Worm (Caenorhabditis elegans) whole organism, L1 larva: ENCODE measurements around the gene C45E5.1.
A peak's percentile ranks its signal among the peaks of the same experiment; 100 is the strongest.

Experiments used
- C04F5.9 ChIP-seq: sonication (generic microtip); optimal IDR thresholded peaks from 2 replicates; lab custom pipeline; 2016; ENCODE audit warnings: missing genetic modification characterization, missing compliant biosample characterization
- aha-1 ChIP-seq: fragments of 150-350 bp; optimal IDR thresholded peaks from 2 replicates; lab custom pipeline; 2014; ENCODE audit warnings: missing biosample characterization, missing genetic modification characterization
- alr-1 ChIP-seq: fragments of 200-800 bp; sonication (Bioruptor generic); optimal IDR thresholded peaks from 2 replicates; lab custom pipeline; 2018; ENCODE audit warnings: borderline replicate concordance, mild to moderate bottlenecking, missing genetic modification characterization, missing compliant biosample characterization
- blmp-1 ChIP-seq: fragments of 150-350 bp; optimal IDR thresholded peaks from 2 replicates; lab custom pipeline; 2014; ENCODE audit warnings: missing biosample characterization, missing genetic modification characterization
- ceh-8 ChIP-seq: fragments of 200-800 bp; sonication (Bioruptor generic); optimal IDR thresholded peaks from 2 replicates; lab custom pipeline; 2018; ENCODE audit warnings: mild to moderate bottlenecking, missing genetic modification characterization, moderate library complexity, missing compliant biosample characterization
- ceh-82 ChIP-seq, 3 experiments: fragments of 150-350 bp in 1 of 3; sonication (generic microtip) in 2 of 3; optimal IDR thresholded peaks; 2 replicates each; lab custom pipeline; 2014 to 2017; ENCODE audit warnings: missing biosample characterization in 3 of 3, missing genetic modification characterization in 3 of 3
- ceh-90 ChIP-seq: sonication (generic microtip); optimal IDR thresholded peaks from 2 replicates; lab custom pipeline; 2016; ENCODE audit warnings: missing genetic modification characterization, missing compliant biosample characterization
- dpl-1 ChIP-seq, 3 experiments: fragments of 150-350 bp in 2 of 3; sonication (generic microtip) in 1 of 3; optimal IDR thresholded peaks; 2 replicates each; lab custom pipeline; 2014 to 2017; ENCODE audit warnings: missing biosample characterization in 3 of 3, missing genetic modification characterization in 3 of 3, missing genetic modification reagents in 3 of 3
- dsc-1 ChIP-seq: sonication (generic microtip); optimal IDR thresholded peaks from 2 replicates; lab custom pipeline; 2016; ENCODE audit warnings: mild to moderate bottlenecking, missing genetic modification characterization, missing compliant biosample characterization
- efl-1 ChIP-seq, 4 experiments: fragments of 150-350 bp; optimal IDR thresholded peaks in 3 of 4; peaks in 1 of 4; 1 replicate in 1 of 4; 2 replicates in 3 of 4; lab custom pipeline; 2014; ENCODE audit warnings: missing biosample characterization in 2 of 4, missing genetic modification characterization in 2 of 4, missing genetic modification reagents in 2 of 4
- efl-3 ChIP-seq: fragments of 200-800 bp; sonication (Bioruptor generic); optimal IDR thresholded peaks from 2 replicates; lab custom pipeline; 2018; ENCODE audit warnings: mild to moderate bottlenecking, missing genetic modification characterization, missing compliant biosample characterization
- egl-13 ChIP-seq: sonication (generic microtip); optimal IDR thresholded peaks from 2 replicates; lab custom pipeline; 2016; ENCODE audit warnings: missing genotype, missing genetic modification reagents, missing genetic modification characterization, missing compliant biosample characterization
- egl-27 ChIP-seq, 2 experiments: fragments of 150-350 bp in 1 of 2; sonication (generic microtip); optimal IDR thresholded peaks; 3 replicates each; lab custom pipeline; 2017 to 2018; ENCODE audit warnings: missing biosample characterization in 2 of 2, missing genetic modification characterization in 2 of 2, missing genetic modification reagents in 2 of 2
- elt-2 ChIP-seq: sonication (generic microtip); optimal IDR thresholded peaks from 2 replicates; lab custom pipeline; 2016; ENCODE audit warnings: missing genetic modification characterization, mild to moderate bottlenecking, inconsistent platforms, missing compliant biosample characterization, missing genetic modification reagents
- elt-3 ChIP-seq, 6 experiments: fragments of 150-350 bp in 1 of 6; sonication (generic microtip); optimal IDR thresholded peaks; 2 replicates each; lab custom pipeline; 2017 to 2018; ENCODE audit warnings: missing biosample characterization in 6 of 6, missing genetic modification characterization in 6 of 6, inconsistent platforms in 1 of 6
- ets-5 ChIP-seq: fragments of 200-800 bp; sonication (Bioruptor generic); IDR thresholded peaks from 2 replicates; pipeline ENCODE4 v1.3.6; 2022; ENCODE audit warnings: missing genetic modification characterization, missing compliant biosample characterization
- fkh-10 ChIP-seq: sonication (generic microtip); optimal IDR thresholded peaks from 2 replicates; lab custom pipeline; 2017; ENCODE audit warnings: missing biosample characterization, missing genetic modification reagents, missing genetic modification characterization
- grh-1 ChIP-seq: fragments of 200-800 bp; sonication (Bioruptor generic); IDR thresholded peaks from 2 replicates; pipeline ENCODE4 v1.3.6; 2022; ENCODE audit warnings: missing genetic modification reagents, missing genetic modification characterization, missing compliant biosample characterization
- hlh-17 ChIP-seq: fragments of 200-800 bp; sonication (Bioruptor generic); optimal IDR thresholded peaks from 2 replicates; lab custom pipeline; 2018; ENCODE audit warnings: missing genetic modification characterization, mild to moderate bottlenecking, missing compliant biosample characterization, moderate library complexity, borderline replicate concordance
- hpl-2 ChIP-seq: fragments of 150-350 bp; optimal IDR thresholded peaks from 2 replicates; lab custom pipeline; 2014; ENCODE audit warnings: missing biosample characterization, missing genetic modification reagents, missing genetic modification characterization
- isw-1 ChIP-seq: fragments of 200-800 bp; sonication (Bioruptor generic); IDR thresholded peaks from 2 replicates; pipeline ENCODE4 v1.3.6; 2022; ENCODE audit warnings: missing genetic modification characterization, missing compliant biosample characterization
- lin-14 ChIP-seq: fragments of 200-800 bp; sonication (Bioruptor generic); optimal IDR thresholded peaks from 2 replicates; lab custom pipeline; 2018; ENCODE audit warnings: mild to moderate bottlenecking, missing genetic modification characterization, moderate library complexity, missing compliant biosample characterization
- lin-15B ChIP-seq: fragments of 150-350 bp; sonication (generic microtip); optimal IDR thresholded peaks from 3 replicates; lab custom pipeline; 2014; ENCODE audit warnings: missing biosample characterization, missing genetic modification characterization
- lin-35 ChIP-seq, 2 experiments: fragments of 150-350 bp; optimal IDR thresholded peaks; 2 replicates each; lab custom pipeline; 2014; ENCODE audit warnings: missing biosample characterization in 2 of 2, missing genetic modification characterization in 2 of 2, missing genetic modification reagents in 2 of 2
- lir-3 ChIP-seq: sonication (generic microtip); optimal IDR thresholded peaks from 2 replicates; lab custom pipeline; 2016; ENCODE audit warnings: mild to moderate bottlenecking, missing genetic modification characterization, moderate library complexity, missing compliant biosample characterization; ENCODE audit not compliant: poor library complexity
- lsy-2 ChIP-seq, 2 experiments: fragments of 150-350 bp; optimal IDR thresholded peaks; 2 replicates each; lab custom pipeline; 2014; ENCODE audit warnings: missing biosample characterization in 2 of 2, missing genetic modification characterization in 2 of 2
- mdl-1 ChIP-seq, 2 experiments: fragments of 150-350 bp; optimal IDR thresholded peaks; 2 replicates each; lab custom pipeline; 2014 to 2017; ENCODE audit warnings: missing biosample characterization in 2 of 2, missing genetic modification characterization in 2 of 2, inconsistent platforms in 1 of 2
- mep-1 ChIP-seq: fragments of 150-350 bp; optimal IDR thresholded peaks from 2 replicates; lab custom pipeline; 2014; ENCODE audit warnings: missing biosample characterization, missing genetic modification characterization
- nhr-19 ChIP-seq: fragments of 200-800 bp; sonication (Bioruptor generic); conservative IDR thresholded peaks from 2 replicates; pipeline ENCODE4 v1.3.6; 2022; ENCODE audit warnings: missing genetic modification characterization, missing compliant biosample characterization
- nhr-47 ChIP-seq: sonication (generic microtip); optimal IDR thresholded peaks from 2 replicates; lab custom pipeline; 2016; ENCODE audit warnings: mild to moderate bottlenecking, missing genetic modification characterization, moderate library complexity, missing compliant biosample characterization
- nhr-71 ChIP-seq: sonication (generic microtip); optimal IDR thresholded peaks from 2 replicates; lab custom pipeline; 2016; ENCODE audit warnings: mild to moderate bottlenecking, missing genetic modification characterization, moderate library complexity, missing compliant biosample characterization
- nhr-76 ChIP-seq: sonication (generic microtip); optimal IDR thresholded peaks from 2 replicates; lab custom pipeline; 2017; ENCODE audit warnings: missing biosample characterization, missing genetic modification characterization
- nhr-77 ChIP-seq: fragments of 150-350 bp; optimal IDR thresholded peaks from 2 replicates; lab custom pipeline; 2014; ENCODE audit warnings: missing biosample characterization, missing genetic modification characterization
- nhr-85 ChIP-seq: sonication (generic microtip); peaks from one replicate; lab custom pipeline; 2016; ENCODE audit warnings: missing genetic modification characterization, inconsistent platforms, missing compliant biosample characterization
- nhr-90 ChIP-seq: sonication (generic microtip); optimal IDR thresholded peaks from 2 replicates; lab custom pipeline; 2016; ENCODE audit warnings: mild to moderate bottlenecking, missing genetic modification characterization, missing compliant biosample characterization; ENCODE audit not compliant: poor library complexity
- pag-3 ChIP-seq: sonication (generic microtip); optimal IDR thresholded peaks from 2 replicates; lab custom pipeline; 2017; ENCODE audit warnings: missing genetic modification characterization, mild to moderate bottlenecking, missing compliant biosample characterization, antibody characterized with exemption, borderline replicate concordance; ENCODE audit not compliant: insufficient read depth
- rnt-1 ChIP-seq: sonication (generic microtip); optimal IDR thresholded peaks from 2 replicates; lab custom pipeline; 2016; ENCODE audit warnings: mild to moderate bottlenecking, missing genetic modification characterization, moderate library complexity, missing compliant biosample characterization
- skn-1 ChIP-seq: fragments of 150-350 bp; optimal IDR thresholded peaks from 2 replicates; lab custom pipeline; 2014; ENCODE audit warnings: missing biosample characterization, missing genetic modification characterization
- snu-23 ChIP-seq: sonication (generic microtip); optimal IDR thresholded peaks from 2 replicates; lab custom pipeline; 2016; ENCODE audit warnings: missing genetic modification characterization, missing compliant biosample characterization
- sox-4 ChIP-seq: sonication (generic microtip); optimal IDR thresholded peaks from 2 replicates; lab custom pipeline; 2016; ENCODE audit warnings: missing genetic modification characterization, missing compliant biosample characterization
- sup-37 ChIP-seq: fragments of 200-800 bp; sonication (Bioruptor generic); optimal IDR thresholded peaks from 2 replicates; lab custom pipeline; 2018; ENCODE audit warnings: mild to moderate bottlenecking, missing genetic modification characterization, missing compliant biosample characterization
- tbx-2 ChIP-seq: sonication (generic microtip); optimal IDR thresholded peaks from 2 replicates; lab custom pipeline; 2016; ENCODE audit warnings: missing genetic modification characterization, missing compliant biosample characterization
- unc-130 ChIP-seq: fragments of 150-350 bp; optimal IDR thresholded peaks from 2 replicates; lab custom pipeline; 2017; ENCODE audit warnings: missing biosample characterization, missing genetic modification characterization, inconsistent platforms
- unc-30 ChIP-seq: sonication (generic microtip); optimal IDR thresholded peaks from 2 replicates; lab custom pipeline; 2017; ENCODE audit warnings: missing biosample characterization, missing genetic modification characterization
- vab-15 ChIP-seq: sonication (generic microtip); optimal IDR thresholded peaks from 2 replicates; lab custom pipeline; 2017; ENCODE audit warnings: missing genotype, mild to moderate bottlenecking, missing genetic modification characterization, missing compliant biosample characterization
- xbp-1 ChIP-seq: sonication (generic microtip); optimal IDR thresholded peaks from 2 replicates; lab custom pipeline; 2016; ENCODE audit warnings: missing genetic modification characterization, missing compliant biosample characterization
- ztf-11 ChIP-seq, 2 experiments: sonication (generic microtip); optimal IDR thresholded peaks; 2 replicates each; lab custom pipeline; 2016 to 2017; ENCODE audit warnings: missing genetic modification characterization in 2 of 2, missing biosample characterization in 1 of 2, missing compliant biosample characterization in 1 of 2
- ztf-4 ChIP-seq: fragments of 150-350 bp; optimal IDR thresholded peaks from 2 replicates; lab custom pipeline; 2014; ENCODE audit warnings: missing biosample characterization, missing genetic modification characterization

C45E5.1 gene

DNA sequence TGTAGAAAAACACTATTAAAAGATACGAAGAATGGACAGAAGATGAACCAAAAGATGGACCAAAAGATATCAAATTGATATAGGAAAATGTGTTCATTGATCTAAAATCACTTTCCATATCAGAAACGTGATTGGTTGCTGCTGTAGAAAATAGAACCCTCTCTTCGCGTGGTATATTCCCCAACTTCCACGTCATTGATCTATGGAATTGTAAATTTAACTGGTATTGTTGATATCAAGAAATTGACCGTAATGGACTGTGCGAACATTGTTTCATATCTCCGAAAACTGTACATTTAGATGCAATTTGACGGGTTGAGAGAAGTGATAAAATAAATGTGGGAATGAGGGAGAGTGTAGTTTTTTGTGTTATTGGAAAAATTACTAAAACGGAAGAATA lies 20.2 kb downstream of the C45E5.1 start (continued):
- TF ChIP-seq nhr-90 (tag; lab: Kevin White, UChicago) (peak; percentile 66), efl-1 (optimal IDR thresholded peaks at IDR 0.05; lab: Kevin White, UChicago) (no peak), efl-1 (GFP tag; optimal IDR thresholded peaks at IDR 0.05 in 1 of 2; lab: Kevin White, UChicago) (peak in 1 of 2 experiments; percentile 44), fkh-10 (no peak), mep-1 (no peak), nhr-77 (no peak), skn-1 (tag; lab: Kevin White, UChicago) (no peak), lin-15B (tag; lab: Kevin White, UChicago) (no peak), sox-4 (tag; lab: Kevin White, UChicago) (no peak), nhr-76 (tag; lab: Kevin White, UChicago) (peak; percentile 32), egl-13 (tag; lab: Kevin White, UChicago) (no peak), xbp-1 (no peak), ets-5 (GFP tag; lab: Robert Waterston, UW) (no peak), vab-15 (tag; lab: Kevin White, UChicago) (peak; percentile 55), grh-1 (GFP tag; lab: Robert Waterston, UW) (no peak), ceh-90 (tag; lab: Kevin White, UChicago) (no peak), lsy-2 (tag; optimal IDR thresholded peaks at IDR 0.05; lab: Kevin White, UChicago) (peak; percentile 3 to 65), sup-37 (no peak), unc-30 (no peak), egl-27 (tag; optimal IDR thresholded peaks at IDR 0.05; lab: Kevin White, UChicago) (no peak), alr-1 (no peak), ztf-4 (tag; lab: Kevin White, UChicago) (no peak), lir-3 (tag; lab: Kevin White, UChicago) (no peak), ztf-11 (tag; optimal IDR thresholded peaks at IDR 0.05; lab: Kevin White, UChicago) (no peak), C04F5.9 (no peak), nhr-47 (tag; lab: Kevin White, UChicago) (peak; percentile 28), isw-1 (GFP tag; lab: Robert Waterston, UW) (no peak), elt-2 (tag; lab: Kevin White, UChicago) (no peak), dsc-1 (tag; lab: Kevin White, UChicago) (no peak), efl-3 (GFP tag; lab: Kevin White, UChicago) (no peak), tbx-2 (tag; lab: Kevin White, UChicago) (peak; percentile 66), unc-130 (tag; lab: Kevin White, UChicago) (peak; percentile 27), hpl-2 (GFP tag; lab: Kevin White, UChicago) (no peak), aha-1 (no peak), rnt-1 (tag; lab: Kevin White, UChicago) (no peak), ceh-8 (no peak), lin-14 (peak; percentile 67)

DNA sequence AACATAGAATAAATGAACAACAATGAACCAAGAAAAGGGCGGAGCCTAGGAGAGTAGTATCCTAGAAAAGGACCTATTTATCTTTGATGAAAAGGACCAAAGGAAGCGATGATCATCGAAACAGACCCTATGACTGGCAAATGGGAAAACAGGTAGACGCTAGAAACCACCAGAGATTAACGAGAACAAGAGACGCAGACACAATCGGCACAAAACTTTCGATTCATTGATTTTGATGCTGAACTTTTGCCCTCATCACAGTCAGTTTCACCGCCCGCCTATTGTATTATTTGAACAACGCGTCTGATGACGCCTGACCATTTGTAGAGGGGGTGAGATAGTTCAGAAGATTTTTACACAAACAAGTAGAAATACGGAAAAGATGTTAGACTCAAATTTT lies 21.4 kb downstream of the C45E5.1 start:
- TF ChIP-seq mep-1 (peak; percentile 38), nhr-71 (peak; percentile 71), nhr-90 (tag; lab: Kevin White, UChicago) (peak; percentile 31), efl-1 (optimal IDR thresholded peaks at IDR 0.05; lab: Kevin White, UChicago) (peak in 1 of 2 experiments; percentile 9), efl-1 (GFP tag; optimal IDR thresholded peaks at IDR 0.05 in 1 of 2; lab: Kevin White, UChicago) (no peak), nhr-85 (tag; lab: Kevin White, UChicago) (peak; percentile 92), hlh-17 (GFP tag; lab: Kevin White, UChicago) (no peak), tbx-2 (tag; lab: Kevin White, UChicago) (peak; percentile 28), dpl-1 (GFP tag; optimal IDR thresholded peaks at IDR 0.05; lab: Kevin White, UChicago) (peak in 2 of 3 experiments; percentile 20), mdl-1 (tag; optimal IDR thresholded peaks at IDR 0.05; lab: Kevin White, UChicago) (peak in 1 of 2 experiments; percentile 40), snu-23 (peak; percentile 66), elt-2 (tag; lab: Kevin White, UChicago) (no peak), nhr-77 (no peak), lin-35 (GFP tag; optimal IDR thresholded peaks at IDR 0.05; lab: Kevin White, UChicago) (peak in 1 of 2 experiments; percentile 64), elt-3 (tag; optimal IDR thresholded peaks at IDR 0.05; lab: Kevin White, UChicago) (peak in 3 of 6 experiments; percentile 36 to 81 (median 46)), nhr-47 (tag; lab: Kevin White, UChicago) (peak; percentile 19), fkh-10 (no peak), efl-3 (GFP tag; lab: Kevin White, UChicago) (no peak), hpl-2 (GFP tag; lab: Kevin White, UChicago) (no peak), lin-15B (tag; lab: Kevin White, UChicago) (no peak), ceh-82 (tag; optimal IDR thresholded peaks at IDR 0.05; lab: Kevin White, UChicago) (peak in 1 of 3 experiments; percentile 9), lin-14 (peak; percentile 79), nhr-19 (GFP tag; lab: Robert Waterston, UW) (peak; percentile 36), isw-1 (GFP tag; lab: Robert Waterston, UW) (no peak), blmp-1 (peak; percentile 97), lsy-2 (tag; optimal IDR thresholded peaks at IDR 0.05; lab: Kevin White, UChicago) (peak in 1 of 2 experiments; percentile 30), pag-3 (tag; lab: Kevin White, UChicago) (no peak)
